Fruit fly (Drosophila melanogaster) whole organism, prepupa: ENCODE data around the gene PDZ-GEF.

Source experiments
- CG10631 ChIP-seq: fragments of 200-800 bp; sonication (Bioruptor generic); optimal IDR thresholded peaks from 2 replicates; lab custom pipeline; 2016; ENCODE audit warnings: missing biosample characterization, missing genetic modification characterization
- CG11762 ChIP-seq: fragments of 200-800 bp; sonication (Bioruptor generic); optimal IDR thresholded peaks from 3 replicates; lab custom pipeline; 2016; ENCODE audit warnings: missing biosample characterization, missing genetic modification characterization; ENCODE audit not compliant: insufficient read depth
- CG11902 ChIP-seq: fragments of 200-800 bp; sonication (Bioruptor generic); optimal IDR thresholded peaks from 3 replicates; lab custom pipeline; 2016; ENCODE audit warnings: missing biosample characterization, missing genetic modification characterization
- CG15336 ChIP-seq: fragments of 200-800 bp; sonication (Bioruptor generic); IDR thresholded peaks from 2 replicates; pipeline ENCODE4 v1.3.6; 2022; ENCODE audit warnings: missing biosample characterization, missing genetic modification characterization
- CG32006 ChIP-seq: fragments of 200-800 bp; sonication (Bioruptor generic); optimal IDR thresholded peaks from 3 replicates; lab custom pipeline; 2017; ENCODE audit warnings: missing biosample characterization, mild to moderate bottlenecking, missing genetic modification characterization
- CG34406 ChIP-seq: fragments of 200-800 bp; sonication (Bioruptor generic); optimal IDR thresholded peaks from 3 replicates; lab custom pipeline; 2016; ENCODE audit warnings: missing biosample characterization, missing genetic modification characterization
- CG3919 ChIP-seq: fragments of 200-800 bp; sonication (Bioruptor generic); optimal IDR thresholded peaks from 3 replicates; lab custom pipeline; 2016; ENCODE audit warnings: missing biosample characterization, missing genetic modification characterization
- CG4318 ChIP-seq: fragments of 200-800 bp; sonication (Bioruptor generic); optimal IDR thresholded peaks from 3 replicates; lab custom pipeline; 2017; ENCODE audit warnings: missing biosample characterization, mild to moderate bottlenecking, missing genetic modification characterization
- CG6792 ChIP-seq: fragments of 200-800 bp; sonication (Bioruptor generic); optimal IDR thresholded peaks from 3 replicates; lab custom pipeline; 2016; ENCODE audit warnings: missing biosample characterization, missing genetic modification characterization
- CG6854 ChIP-seq: fragments of 200-800 bp; sonication (Bioruptor generic); optimal IDR thresholded peaks from 2 replicates; lab custom pipeline; 2017; ENCODE audit warnings: missing biosample characterization, mild to moderate bottlenecking, missing genetic modification characterization
- CG7368 ChIP-seq: fragments of 200-800 bp; sonication (Bioruptor generic); optimal IDR thresholded peaks from 3 replicates; lab custom pipeline; 2016; ENCODE audit warnings: missing biosample characterization, missing genetic modification characterization
- CG8632 ChIP-seq: fragments of 200-800 bp; sonication (Bioruptor generic); optimal IDR thresholded peaks from 3 replicates; lab custom pipeline; 2016; ENCODE audit warnings: missing biosample characterization, missing genetic modification characterization
- Eip75B ChIP-seq: fragments of 200-800 bp; sonication (Bioruptor generic); optimal IDR thresholded peaks from 3 replicates; lab custom pipeline; 2016; ENCODE audit warnings: missing biosample characterization, missing genetic modification characterization
- Eip78C ChIP-seq: fragments of 200-800 bp; sonication (Bioruptor generic); peaks from one replicate; lab custom pipeline; 2016; ENCODE audit warnings: missing biosample characterization, missing genetic modification characterization
- Ets96B ChIP-seq: fragments of 200-800 bp; optimal IDR thresholded peaks from 2 replicates; lab custom pipeline; 2019; ENCODE audit warnings: missing biosample characterization, mild to moderate bottlenecking, missing genetic modification characterization, moderate library complexity
- Gug ChIP-seq: fragments of 200-800 bp; sonication (Bioruptor generic); IDR thresholded peaks from 2 replicates; pipeline ENCODE4 v1.3.6; 2022; ENCODE audit warnings: missing biosample characterization, missing genetic modification characterization
- Hr4 ChIP-seq: fragments of 200-800 bp; sonication (Bioruptor generic); optimal IDR thresholded peaks from 3 replicates; lab custom pipeline; 2016; ENCODE audit warnings: missing biosample characterization, missing genetic modification characterization
- OdsH ChIP-seq: fragments of 200-800 bp; sonication (Bioruptor generic); optimal IDR thresholded peaks from 3 replicates; lab custom pipeline; 2016; ENCODE audit warnings: missing biosample characterization, missing genetic modification characterization
- Sox102F ChIP-seq: fragments of 200-800 bp; sonication (Bioruptor generic); optimal IDR thresholded peaks from 2 replicates; lab custom pipeline; 2016; ENCODE audit warnings: missing biosample characterization, mild to moderate bottlenecking, missing genetic modification characterization
- Sox14 ChIP-seq: fragments of 200-800 bp; sonication (Bioruptor generic); optimal IDR thresholded peaks from 3 replicates; lab custom pipeline; 2016; ENCODE audit warnings: missing biosample characterization, missing genetic modification characterization
- Sox15 ChIP-seq: fragments of 200-800 bp; sonication (Bioruptor generic); optimal IDR thresholded peaks from 3 replicates; lab custom pipeline; 2016; ENCODE audit warnings: missing biosample characterization, missing genetic modification characterization
- achi ChIP-seq: fragments of 200-800 bp; sonication (Bioruptor generic); optimal IDR thresholded peaks from 3 replicates; lab custom pipeline; 2016; ENCODE audit warnings: missing biosample characterization, missing genetic modification characterization
- acj6 ChIP-seq: fragments of 200-800 bp; sonication (Bioruptor generic); optimal IDR thresholded peaks from 3 replicates; lab custom pipeline; 2016; ENCODE audit warnings: missing biosample characterization, missing genetic modification characterization
- eg ChIP-seq: fragments of 200-800 bp; sonication (Bioruptor generic); IDR thresholded peaks from 3 replicates; pipeline ENCODE4 v1.3.6; 2022; ENCODE audit warnings: missing biosample characterization, missing genetic modification characterization
- fd85E ChIP-seq: fragments of 200-800 bp; sonication (Bioruptor generic); optimal IDR thresholded peaks from 3 replicates; lab custom pipeline; 2016; ENCODE audit warnings: missing biosample characterization, missing genetic modification characterization
- fkh ChIP-seq: fragments of 200-800 bp; sonication (Bioruptor generic); optimal IDR thresholded peaks from 3 replicates; lab custom pipeline; 2017; ENCODE audit warnings: missing biosample characterization, mild to moderate bottlenecking, missing genetic modification characterization, moderate library complexity
- salr ChIP-seq, 2 experiments: fragments of 200-800 bp; sonication (Bioruptor generic); optimal IDR thresholded peaks; 3 replicates each; lab custom pipeline; 2016 to 2018; ENCODE audit warnings: missing biosample characterization in 2 of 2, missing genetic modification characterization in 2 of 2, mild to moderate bottlenecking in 1 of 2
- ss ChIP-seq, 2 experiments: fragments of 200-800 bp; sonication (Bioruptor generic); optimal IDR thresholded peaks; 2 replicates in 1 of 2; 3 replicates in 1 of 2; lab custom pipeline; 2017 to 2018; ENCODE audit warnings: mild to moderate bottlenecking in 2 of 2, missing biosample characterization in 2 of 2, missing genetic modification characterization in 2 of 2, moderate library complexity in 1 of 2
- svp ChIP-seq: fragments of 200-800 bp; sonication (Bioruptor generic); peaks from one replicate; lab custom pipeline; 2016; ENCODE audit warnings: missing biosample characterization, missing genetic modification characterization
- topi ChIP-seq: fragments of 200-800 bp; sonication (Bioruptor generic); optimal IDR thresholded peaks from 3 replicates; lab custom pipeline; 2016; ENCODE audit warnings: missing biosample characterization, missing genetic modification characterization

The PDZ-GEF gene

dm6 chr2L:6351809-6352182, 28.2 kb downstream of the PDZ-GEF start:
- no peak for TF ChIP-seq CG7368
- TF ChIP-seq CG11762 (GFP tag; lab: Kevin White, UChicago) = no peak
- peak; percentile 33 for TF ChIP-seq Eip78C (GFP tag; lab: Kevin White, UChicago)
- TF ChIP-seq topi = no peak
- TF ChIP-seq OdsH (GFP tag; lab: Kevin White, UChicago) = peak; percentile 14
- no peak for TF ChIP-seq achi (GFP tag; lab: Kevin White, UChicago)
- TF ChIP-seq eg (GFP tag; lab: Robert Waterston, UW) = peak; percentile 63; the same call in 2 of the 3 replicates
- TF ChIP-seq Ets96B = peak; percentile 8
- no peak for TF ChIP-seq Sox15 (GFP tag; lab: Kevin White, UChicago)
- peak; percentile 62 for TF ChIP-seq svp (GFP tag; lab: Kevin White, UChicago)
- peak; percentile 3 for TF ChIP-seq CG10631 (GFP tag; lab: Kevin White, UChicago)
- peak; percentile 68 for TF ChIP-seq fkh (GFP tag; lab: Kevin White, UChicago)
- TF ChIP-seq Hr4 (GFP tag; lab: Kevin White, UChicago) = peak; percentile 62

DNA sequence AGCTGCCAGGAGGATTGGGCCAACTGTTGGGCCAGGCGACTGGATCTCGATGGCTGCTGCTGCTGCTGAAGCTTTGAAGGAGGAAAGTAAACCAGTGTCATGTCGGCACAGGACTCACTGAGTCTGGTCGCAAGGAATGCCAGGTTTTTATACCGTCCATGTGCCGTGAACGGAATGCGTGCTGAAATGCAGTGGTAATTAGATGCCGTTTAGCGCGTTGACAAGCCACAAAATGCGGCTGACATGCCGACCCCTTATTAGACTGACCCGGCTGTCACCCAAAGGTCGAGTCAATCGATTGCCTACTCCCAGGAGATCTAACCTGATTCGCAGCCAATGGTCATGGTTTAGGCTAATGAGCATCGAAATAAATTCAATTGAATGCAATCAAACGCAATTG, 30.7 kb downstream of the PDZ-GEF start, which contains the start of gene ppk7:
TSS of gene ppk7 (minus strand) at position 101 of the 400 bp plus-strand sequence.
- TF ChIP-seq Eip78C (GFP tag; lab: Kevin White, UChicago) (no peak), Sox14 (GFP tag; lab: Kevin White, UChicago) (no peak)

- no peak for TF ChIP-seq fd85E (GFP tag; lab: Kevin White, UChicago)
- TF ChIP-seq, all 60 proteins: peak for 0
Measured at dm6 chr2L:6354656-6355055, 31.1 kb downstream of the PDZ-GEF start, which contains the start of gene ppk14. ppk14 (plus strand) TSS chr2L:6354956.

DNA sequence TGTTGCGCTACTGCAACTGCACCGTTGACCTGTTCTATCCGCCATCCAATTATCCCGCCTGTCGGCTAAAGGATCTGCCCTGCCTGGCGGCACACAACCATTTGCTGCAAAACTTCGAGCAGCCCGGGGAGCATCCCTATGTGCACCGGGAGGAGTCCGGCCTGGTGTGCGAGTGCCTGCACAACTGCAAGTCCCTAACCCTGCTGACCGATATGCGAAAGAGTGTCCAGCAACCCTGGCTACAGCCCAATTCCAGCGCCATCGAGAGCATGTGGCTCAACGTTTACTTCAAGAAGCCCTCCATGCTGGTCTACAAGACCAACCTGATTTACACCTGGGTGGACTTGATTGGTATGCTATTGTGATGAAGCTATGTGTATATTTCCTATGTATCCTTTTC, 32.6 kb downstream of the PDZ-GEF start:
- no peak for TF ChIP-seq Eip75B
- no peak for TF ChIP-seq CG6854 (GFP tag; lab: Kevin White, UChicago)
- TF ChIP-seq Gug (GFP tag; lab: Robert Waterston, UW) = no peak
- no peak for TF ChIP-seq Eip78C (GFP tag; lab: Kevin White, UChicago)
- no peak for TF ChIP-seq fkh (GFP tag; lab: Kevin White, UChicago)
- TF ChIP-seq CG6792 = no peak

DNA sequence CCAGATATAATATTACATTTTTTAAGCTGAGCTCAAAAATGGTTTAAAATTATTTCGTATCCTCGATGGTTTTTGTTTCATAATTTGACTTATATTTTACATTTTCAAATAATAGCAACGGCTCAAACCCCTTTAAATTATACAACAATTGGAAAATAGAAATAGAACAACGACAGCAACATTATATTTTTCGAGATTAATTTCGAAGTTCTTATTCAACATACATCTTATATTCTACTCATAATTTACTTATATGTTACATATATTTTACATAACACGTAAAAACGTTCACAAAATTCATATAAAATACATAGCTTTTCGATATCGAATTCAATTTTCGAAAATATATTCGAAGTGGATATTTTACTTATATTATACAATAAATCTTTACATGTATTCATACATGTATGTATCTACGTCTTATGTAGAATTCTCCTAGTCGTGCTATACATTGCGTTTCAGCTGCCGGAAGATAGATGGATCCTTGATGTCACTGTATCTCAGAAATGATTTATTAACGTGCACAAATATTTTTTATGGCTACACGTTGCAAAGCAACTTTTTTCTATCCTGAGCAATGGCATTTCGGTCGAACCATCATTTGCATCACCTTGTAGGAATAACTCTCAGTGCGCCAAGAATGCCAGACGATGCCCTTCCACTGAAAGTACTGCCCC, 33.3 kb downstream of the PDZ-GEF start:
- peak; percentile 5 for TF ChIP-seq topi
- TF ChIP-seq Eip78C (GFP tag; lab: Kevin White, UChicago) = peak; percentile 74
- peak; percentile 29 for TF ChIP-seq Hr4 (GFP tag; lab: Kevin White, UChicago)
- peak in 1 of 2 experiments; percentile 1 for TF ChIP-seq salr (GFP tag; optimal IDR thresholded peaks at IDR 0.05; lab: Kevin White, UChicago)
- no peak for TF ChIP-seq CG34406
- peak; percentile 60 for TF ChIP-seq CG3919 (GFP tag; lab: Kevin White, UChicago)
- no peak for TF ChIP-seq Sox102F
- TF ChIP-seq CG8632 (GFP tag; lab: Kevin White, UChicago) = no peak
- peak; percentile 30 for TF ChIP-seq svp (GFP tag; lab: Kevin White, UChicago)
- TF ChIP-seq ss (GFP tag; optimal IDR thresholded peaks at IDR 0.05; lab: Kevin White, UChicago) = peak in 1 of 2 experiments; percentile 3
- 0 out of 2 replicates have a peak, but pooled peaks have one; percentile 10 for TF ChIP-seq CG15336 (GFP tag; lab: Robert Waterston, UW)

DNA sequence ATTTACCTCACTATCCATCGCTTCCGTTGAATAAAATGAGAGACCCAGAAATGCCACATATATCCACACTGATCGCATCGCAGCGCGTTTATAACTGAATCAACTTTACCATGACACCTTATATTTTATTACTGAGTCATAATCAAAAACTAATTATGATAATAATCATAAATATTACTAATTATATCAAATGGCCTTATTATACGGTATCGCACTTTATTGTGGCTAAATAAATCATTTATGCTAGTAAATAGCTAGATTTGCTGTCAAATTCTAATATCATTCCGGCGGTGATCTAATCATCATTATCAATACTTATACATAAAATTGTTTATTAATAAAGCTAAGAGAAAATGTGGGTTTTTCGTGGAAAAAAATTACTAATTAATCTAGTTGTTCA, 34.7 kb downstream of the PDZ-GEF start, which contains the start of gene CG9500:
TSS of gene CG9500 (minus strand) at position 101 of the 400 bp plus-strand sequence.
- TF ChIP-seq Eip75B = no peak
- no peak for TF ChIP-seq CG4318 (GFP tag; lab: Kevin White, UChicago)
- TF ChIP-seq CG32006 (GFP tag; lab: Kevin White, UChicago) = no peak
- no peak for TF ChIP-seq CG11902 (GFP tag; lab: Kevin White, UChicago)
- TF ChIP-seq acj6 (GFP tag; lab: Kevin White, UChicago) = no peak
